Worm (Caenorhabditis elegans) whole organism, L4/young adult: ENCODE data around the gene C46A5.6.

Experiments
- W03F9.2 ChIP-seq: fragments of 150-350 bp; optimal IDR thresholded peaks from 2 replicates; lab custom pipeline; 2014; ENCODE audit warnings: missing biosample characterization, missing genetic modification characterization
- dao-5 ChIP-seq: sonication (generic microtip); optimal IDR thresholded peaks from 2 replicates; lab custom pipeline; 2016; ENCODE audit warnings: missing genotype, missing genetic modification characterization, moderate library complexity, missing compliant biosample characterization
- him-1 ChIP-seq: sonication (generic microtip); optimal IDR thresholded peaks from 2 replicates; lab custom pipeline; 2016; ENCODE audit warnings: missing genotype, missing genetic modification reagents, missing genetic modification characterization, missing compliant biosample characterization

DNA sequence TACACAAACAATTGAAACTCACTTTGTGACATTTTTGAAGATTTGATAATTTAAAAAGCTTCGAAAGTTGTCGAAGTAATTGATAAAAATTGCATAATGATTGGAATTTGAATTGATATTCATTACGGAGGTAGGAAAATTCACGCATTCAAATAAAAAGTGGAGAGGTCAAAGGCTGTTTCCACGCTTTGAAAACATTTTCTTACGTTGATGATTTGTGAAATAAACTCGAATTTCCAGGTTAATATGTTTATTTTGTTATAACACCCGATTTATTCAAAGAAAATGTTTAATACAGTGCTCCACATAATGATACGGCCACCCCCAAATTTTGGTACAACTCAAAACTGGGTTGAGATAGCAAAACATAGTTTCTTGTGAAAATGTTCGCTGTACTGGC, 39.6 kb upstream of the C46A5.6 start, which contains the start of gene C33H5.16:
- TF ChIP-seq W03F9.2 (no peak), him-1 (no peak), dao-5 (tag; lab: Kevin White, UChicago) (no peak)
